Fruit fly (Drosophila melanogaster) whole organism, embryonic: ENCODE data around the gene mof.

ENCODE experiments used
- ATbp ChIP-seq: fragments of 200-800 bp; sonication (Bioruptor generic); optimal IDR thresholded peaks from 2 replicates; lab custom pipeline; 2017; ENCODE audit warnings: missing biosample characterization, mild to moderate bottlenecking, missing genetic modification characterization, missing genetic modification reagents
- Adf1 ChIP-seq: fragments of 200-800 bp; sonication (Bioruptor generic); IDR thresholded peaks from 2 replicates; pipeline ENCODE4 v1.3.6; 2022; ENCODE audit warnings: missing biosample characterization, missing genetic modification characterization
- CG10366 ChIP-seq: fragments of 200-800 bp; sonication (Bioruptor generic); IDR thresholded peaks from 2 replicates; pipeline ENCODE4 v1.3.6; 2022; ENCODE audit warnings: missing biosample characterization, missing genetic modification characterization
- CG13123 ChIP-seq: fragments of 200-800 bp; sonication (Bioruptor generic); optimal IDR thresholded peaks from 2 replicates; lab custom pipeline; 2016; ENCODE audit warnings: missing biosample characterization, missing genetic modification characterization
- CG13287 ChIP-seq: fragments of 200-800 bp; sonication (Bioruptor generic); IDR thresholded peaks from 2 replicates; pipeline ENCODE4 v1.3.6; 2022; ENCODE audit warnings: missing biosample characterization, missing genetic modification characterization; ENCODE audit not compliant: partially characterized antibody
- CG1602 ChIP-seq: fragments of 200-800 bp; sonication (Bioruptor generic); optimal IDR thresholded peaks from 3 replicates; lab custom pipeline; 2016; ENCODE audit warnings: missing biosample characterization, missing genetic modification characterization
- CG18764 ChIP-seq: fragments of 200-800 bp; sonication (Bioruptor generic); optimal IDR thresholded peaks from 3 replicates; lab custom pipeline; 2016; ENCODE audit warnings: missing biosample characterization, missing genetic modification characterization
- CG2202 ChIP-seq: fragments of 200-800 bp; sonication (Bioruptor generic); optimal IDR thresholded peaks from 2 replicates; lab custom pipeline; 2018; ENCODE audit warnings: missing biosample characterization, mild to moderate bottlenecking, missing genetic modification characterization
- CG2678 ChIP-seq: fragments of 200-800 bp; sonication (Bioruptor generic); optimal IDR thresholded peaks from 3 replicates; lab custom pipeline; 2019; ENCODE audit warnings: missing biosample characterization, mild to moderate bottlenecking, missing genetic modification characterization, moderate library complexity
- CG2875 ChIP-seq: fragments of 200-800 bp; sonication (Bioruptor generic); optimal IDR thresholded peaks from 2 replicates; lab custom pipeline; 2017; ENCODE audit warnings: missing biosample characterization, mild to moderate bottlenecking, missing genetic modification characterization, missing genetic modification reagents
- CG30431 ChIP-seq: fragments of 200-800 bp; sonication (Bioruptor generic); optimal IDR thresholded peaks from 2 replicates; lab custom pipeline; 2017; ENCODE audit warnings: missing biosample characterization, missing genetic modification characterization
- CG3281 ChIP-seq: fragments of 200-800 bp; sonication (Bioruptor generic); optimal IDR thresholded peaks from 3 replicates; lab custom pipeline; 2017; ENCODE audit warnings: missing biosample characterization, mild to moderate bottlenecking, missing genetic modification characterization
- CG43689 ChIP-seq: fragments of 200-800 bp; sonication (Bioruptor generic); IDR thresholded peaks from 2 replicates; pipeline ENCODE4 v1.3.6; 2022; ENCODE audit warnings: missing biosample characterization, missing genetic modification characterization
- CG4854 ChIP-seq: fragments of 200-800 bp; sonication (Bioruptor generic); optimal IDR thresholded peaks from 2 replicates; lab custom pipeline; 2016; ENCODE audit warnings: missing biosample characterization, missing genetic modification characterization, inconsistent platforms
- CG6689 ChIP-seq: fragments of 200-800 bp; sonication (Bioruptor generic); IDR thresholded peaks from 2 replicates; pipeline ENCODE4 v1.3.6; 2022; ENCODE audit warnings: missing biosample characterization, missing genetic modification characterization
- CG7745 ChIP-seq: fragments of 200-800 bp; sonication (Bioruptor generic); optimal IDR thresholded peaks from 2 replicates; lab custom pipeline; 2018; ENCODE audit warnings: missing biosample characterization, mild to moderate bottlenecking, missing genetic modification characterization, moderate library complexity
- CG7786 ChIP-seq: fragments of 200-800 bp; sonication (Bioruptor generic); optimal IDR thresholded peaks from 2 replicates; lab custom pipeline; 2016; ENCODE audit warnings: missing biosample characterization, missing genetic modification characterization
- CG8924 ChIP-seq: fragments of 200-800 bp; optimal IDR thresholded peaks from 3 replicates; lab custom pipeline; 2019; ENCODE audit warnings: missing biosample characterization, mild to moderate bottlenecking, missing genetic modification characterization, moderate library complexity
- CHES-1-like ChIP-seq: fragments of 200-800 bp; sonication (Bioruptor generic); optimal IDR thresholded peaks from 2 replicates; lab custom pipeline; 2016; ENCODE audit warnings: missing biosample characterization, missing genetic modification characterization
- D19A ChIP-seq: fragments of 200-800 bp; optimal IDR thresholded peaks from 3 replicates; lab custom pipeline; 2019; ENCODE audit warnings: missing biosample characterization, mild to moderate bottlenecking, missing genetic modification characterization, moderate library complexity
- Drgx ChIP-seq: fragments of 200-800 bp; sonication (Bioruptor generic); IDR thresholded peaks from 2 replicates; pipeline ENCODE4 v1.3.6; 2022; ENCODE audit warnings: missing biosample characterization, missing genetic modification characterization
- GATAe ChIP-seq: fragments of 200-800 bp; sonication (Bioruptor generic); conservative IDR thresholded peaks from 2 replicates; pipeline ENCODE4 v1.3.6; 2022; ENCODE audit warnings: missing biosample characterization, missing genetic modification characterization
- HLH4C ChIP-seq: fragments of 200-800 bp; sonication (Bioruptor generic); IDR thresholded peaks from 3 replicates; pipeline ENCODE4 v1.3.6; 2022; ENCODE audit warnings: missing biosample characterization, missing genetic modification characterization; ENCODE audit not compliant: partially characterized antibody
- Hey ChIP-seq: fragments of 200-800 bp; sonication (Bioruptor generic); optimal IDR thresholded peaks from 3 replicates; lab custom pipeline; 2018; ENCODE audit warnings: missing biosample characterization, mild to moderate bottlenecking, missing genetic modification characterization
- Meics ChIP-seq: fragments of 200-800 bp; sonication (Bioruptor generic); optimal IDR thresholded peaks from 2 replicates; lab custom pipeline; 2017; ENCODE audit warnings: missing biosample characterization, mild to moderate bottlenecking, missing genetic modification characterization
- PHDP ChIP-seq: fragments of 200-800 bp; sonication (Bioruptor generic); optimal IDR thresholded peaks from 3 replicates; lab custom pipeline; 2018; ENCODE audit warnings: missing biosample characterization, mild to moderate bottlenecking, missing genetic modification characterization, moderate library complexity
- bowl ChIP-seq: fragments of 200-800 bp; sonication (Bioruptor generic); IDR thresholded peaks from 2 replicates; pipeline ENCODE4 v1.3.6; 2022; ENCODE audit warnings: missing biosample characterization, missing genetic modification characterization
- br ChIP-seq: fragments of >200 bp; optimal IDR thresholded peaks from 2 replicates; lab custom pipeline; 2017
- cato ChIP-seq: fragments of 200-800 bp; sonication (Bioruptor generic); optimal IDR thresholded peaks from 2 replicates; lab custom pipeline; 2016; ENCODE audit warnings: missing biosample characterization, missing genetic modification characterization, borderline replicate concordance
- crol ChIP-seq: fragments of 200-800 bp; sonication (Bioruptor generic); IDR thresholded peaks from 2 replicates; pipeline ENCODE4 v1.3.6; 2022; ENCODE audit warnings: missing biosample characterization, missing genetic modification characterization
- dmrt11E ChIP-seq: fragments of 200-800 bp; sonication (Bioruptor generic); optimal IDR thresholded peaks from 3 replicates; lab custom pipeline; 2018; ENCODE audit warnings: missing biosample characterization, mild to moderate bottlenecking, missing genetic modification characterization, moderate library complexity
- exex ChIP-seq: fragments of 200-800 bp; sonication (Bioruptor generic); optimal IDR thresholded peaks from 4 replicates; lab custom pipeline; 2018; ENCODE audit warnings: missing biosample characterization, mild to moderate bottlenecking, missing genetic modification characterization, moderate library complexity
- fu2 ChIP-seq: fragments of 200-800 bp; sonication (Bioruptor generic); optimal IDR thresholded peaks from 2 replicates; lab custom pipeline; 2016; ENCODE audit warnings: missing biosample characterization, missing genetic modification characterization
- gfzf ChIP-seq: fragments of 200-800 bp; sonication (Bioruptor generic); optimal IDR thresholded peaks from 2 replicates; lab custom pipeline; 2016; ENCODE audit warnings: missing biosample characterization, mild to moderate bottlenecking, missing genetic modification characterization, moderate library complexity
- h ChIP-seq: fragments of >200 bp; optimal IDR thresholded peaks from 2 replicates; lab custom pipeline; 2017
- inv ChIP-seq: fragments of 200-800 bp; sonication (Bioruptor generic); IDR thresholded peaks from 2 replicates; pipeline ENCODE4 v1.3.6; 2022; ENCODE audit warnings: missing biosample characterization, missing genetic modification characterization; ENCODE audit not compliant: partially characterized antibody
- ken ChIP-seq: fragments of 200-800 bp; sonication (Bioruptor generic); IDR thresholded peaks from 3 replicates; pipeline ENCODE4 v1.3.6; 2022; ENCODE audit warnings: missing biosample characterization, missing genetic modification characterization
- lilli ChIP-seq: fragments of 200-800 bp; sonication (Bioruptor generic); optimal IDR thresholded peaks from 3 replicates; lab custom pipeline; 2016; ENCODE audit warnings: missing biosample characterization, missing genetic modification characterization
- nerfin-1 ChIP-seq: fragments of 200-800 bp; sonication (Bioruptor generic); optimal IDR thresholded peaks from 3 replicates; lab custom pipeline; 2019; ENCODE audit warnings: missing biosample characterization, mild to moderate bottlenecking, missing genetic modification characterization, moderate library complexity
- odd ChIP-seq: fragments of 200-800 bp; sonication (Bioruptor generic); optimal IDR thresholded peaks from 2 replicates; lab custom pipeline; 2017; ENCODE audit warnings: missing biosample characterization, mild to moderate bottlenecking, missing genetic modification characterization
- row ChIP-seq: fragments of 200-800 bp; sonication (Bioruptor generic); IDR thresholded peaks from 3 replicates; pipeline ENCODE4 v1.3.6; 2022; ENCODE audit warnings: missing biosample characterization, missing genetic modification characterization
- sens ChIP-seq: fragments of 200-800 bp; sonication (Bioruptor generic); peaks from one replicate; lab custom pipeline; 2016; ENCODE audit warnings: missing biosample characterization, missing genetic modification characterization
- ssp ChIP-seq: fragments of 200-800 bp; sonication (Bioruptor generic); IDR thresholded peaks from 2 replicates; pipeline ENCODE4 v1.3.6; 2022; ENCODE audit warnings: missing biosample characterization, missing genetic modification characterization
- stwl ChIP-seq: fragments of 200-800 bp; sonication (Bioruptor generic); optimal IDR thresholded peaks from 3 replicates; lab custom pipeline; 2018; ENCODE audit warnings: missing biosample characterization, mild to moderate bottlenecking, missing genetic modification characterization, moderate library complexity
- vnd ChIP-seq: fragments of 200-800 bp; sonication (Bioruptor generic); IDR thresholded peaks from 3 replicates; pipeline ENCODE4 v1.3.6; 2022; ENCODE audit warnings: missing biosample characterization, missing genetic modification characterization; ENCODE audit not compliant: partially characterized antibody
- yki ChIP-seq: fragments of >200 bp; optimal IDR thresholded peaks from 3 replicates; lab custom pipeline; 2018
- zfh2 ChIP-seq: fragments of 200-800 bp; sonication (Bioruptor generic); optimal IDR thresholded peaks from 2 replicates; lab custom pipeline; 2016; ENCODE audit warnings: missing biosample characterization, missing genetic modification characterization

The mof gene

DNA sequence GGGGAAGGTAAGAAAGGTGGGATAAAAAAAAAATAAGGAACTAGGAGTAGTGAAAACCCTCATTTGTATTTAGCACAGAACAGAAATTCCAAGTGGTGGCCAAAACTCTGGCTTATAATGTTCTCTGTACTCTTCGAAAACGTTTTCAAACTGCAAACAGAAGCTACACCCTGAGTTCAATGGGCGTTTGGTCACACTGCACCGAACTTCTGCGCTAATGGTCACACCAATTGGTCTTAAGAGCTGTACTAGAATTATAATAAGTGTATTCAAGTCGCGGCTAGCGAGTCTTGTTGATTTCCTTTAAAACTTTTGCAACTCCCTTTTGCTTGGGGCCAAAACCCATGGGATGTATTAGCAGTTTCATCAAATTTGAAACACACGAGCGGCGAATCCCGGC, 45.4 kb upstream of the mof start:
- TF ChIP-seq CG8924 (tag; lab: Kevin White, UChicago) (no peak), CG13287 (GFP tag; lab: Robert Waterston, UW) (0 out of 2 replicates have a peak, but pooled peaks have one; percentile 6), ken (GFP tag; lab: Robert Waterston, UW) (no peak), stwl (tag; lab: Kevin White, UChicago) (peak; percentile 92), row (GFP tag; lab: Robert Waterston, UW) (0 out of 3 replicates have a peak, but pooled peaks have one; percentile 28)

DNA sequence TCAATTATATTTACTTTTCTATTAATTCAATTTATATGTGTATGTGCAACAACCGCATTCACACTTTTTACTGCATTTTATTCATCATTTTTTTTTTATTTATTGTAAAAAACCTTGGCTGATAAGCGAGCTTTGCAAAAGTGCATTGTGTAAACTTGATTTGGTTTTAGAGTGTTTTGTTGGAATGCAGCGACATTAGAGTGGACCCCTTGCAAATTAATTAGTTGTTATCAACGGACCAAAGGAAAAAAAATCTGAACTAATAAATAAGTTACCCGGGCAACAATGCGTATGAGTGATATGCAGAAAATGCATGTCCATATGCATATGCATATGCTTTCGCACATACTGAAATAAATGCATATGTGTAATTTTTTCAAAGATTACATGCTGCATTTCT, 44.3 kb upstream of the mof start:
- TF ChIP-seq odd (GFP tag; lab: Kevin White, UChicago) (no peak), Drgx (GFP tag; lab: Robert Waterston, UW) (0 out of 2 replicates have a peak, but pooled peaks have one; percentile 6), ATbp (no peak), CG13123 (GFP tag; lab: Kevin White, UChicago) (no peak), HLH4C (GFP tag; lab: Robert Waterston, UW) (0 out of 3 replicates have a peak, but pooled peaks have one; percentile 25), sens (GFP tag; lab: Kevin White, UChicago) (peak; percentile 31), CG7745 (tag; lab: Kevin White, UChicago) (no peak), Meics (GFP tag; lab: Kevin White, UChicago) (no peak)

DNA sequence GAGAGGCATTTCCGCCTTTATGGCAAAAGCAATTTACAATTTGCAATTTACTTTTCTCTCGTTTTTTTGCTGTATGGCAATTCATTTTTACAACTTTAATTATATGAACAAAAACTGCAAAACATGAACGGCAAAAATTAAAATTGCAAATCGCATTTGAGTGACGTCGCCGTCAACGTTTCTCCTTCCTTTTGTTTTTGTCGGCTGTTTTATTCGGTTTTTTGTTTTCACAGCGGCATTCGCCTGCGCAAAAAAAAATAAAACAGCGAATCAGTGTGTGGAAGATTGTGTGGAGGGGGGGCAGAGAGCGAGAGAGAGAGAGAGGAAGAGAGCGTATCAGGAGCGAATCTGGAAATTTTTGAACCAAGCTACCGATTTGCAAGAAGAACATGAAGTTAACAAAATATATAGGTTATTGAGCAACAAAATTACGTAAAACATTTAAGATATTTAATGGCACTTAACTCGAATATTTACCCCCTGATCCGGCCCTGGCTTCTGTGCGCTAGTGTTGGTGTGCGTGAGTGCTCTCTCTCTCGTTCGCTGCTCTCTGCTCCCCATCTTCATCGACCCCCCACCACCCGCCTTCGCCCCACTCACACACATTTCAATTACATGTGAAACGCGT, 42.0 kb upstream of the mof start:
- TF ChIP-seq crol (GFP tag; lab: Robert Waterston, UW) (peak; percentile 95), CG2202 (tag; lab: Kevin White, UChicago) (peak; percentile 93), CG6689 (GFP tag; lab: Robert Waterston, UW) (peak; percentile 99), GATAe (GFP tag; lab: Robert Waterston, UW) (peak; percentile 98), Hey (peak; percentile 95), lilli (peak; percentile 99), CG2678 (tag; lab: Kevin White, UChicago) (peak; percentile 99), dmrt11E (tag; lab: Kevin White, UChicago) (peak; percentile 96), nerfin-1 (peak; percentile 96), ATbp (peak; percentile 99), CG4854 (GFP tag; lab: Kevin White, UChicago) (peak; percentile 96), ssp (GFP tag; lab: Robert Waterston, UW) (peak; percentile 96), D19A (peak; percentile 94), CG43689 (peak; percentile 98), CG10366 (GFP tag; lab: Robert Waterston, UW) (peak; percentile 100), CG13123 (GFP tag; lab: Kevin White, UChicago) (peak; percentile 97), CG18764 (GFP tag; lab: Kevin White, UChicago) (peak; percentile 97), cato (peak; percentile 98), vnd (GFP tag; lab: Robert Waterston, UW) (peak; percentile 83), yki (lab: Kevin White, UChicago) (peak; percentile 93), zfh2 (GFP tag; lab: Kevin White, UChicago) (peak; percentile 98), exex (tag; lab: Kevin White, UChicago) (peak; percentile 93), bowl (GFP tag; lab: Robert Waterston, UW) (peak; percentile 98), CG7786 (peak; percentile 99), CHES-1-like (GFP tag; lab: Kevin White, UChicago) (peak; percentile 99), h (lab: Kevin White, UChicago) (no peak), br (lab: Kevin White, UChicago) (no peak), gfzf (GFP tag; lab: Kevin White, UChicago) (peak; percentile 30), CG2875 (GFP tag; lab: Kevin White, UChicago) (peak; percentile 98), PHDP (peak; percentile 98), Adf1 (GFP tag; lab: Robert Waterston, UW) (peak; percentile 92), CG1602 (peak; percentile 98), fu2 (GFP tag; lab: Kevin White, UChicago) (peak; percentile 98), CG30431 (GFP tag; lab: Kevin White, UChicago) (peak; percentile 99), inv (GFP tag; lab: Robert Waterston, UW) (peak; percentile 90), CG3281 (GFP tag; lab: Kevin White, UChicago) (peak; percentile 98)
